Worm (Caenorhabditis elegans): ENCODE results near the gene dgtr-1.

dgtr-1 gene

ce11 chrV:6538323-6538722, 41.4 kb downstream of the dgtr-1 start:
- TF ChIP-seq unc-130 (GFP tag; optimal IDR thresholded peaks at IDR 0.05) (no peak), cebp-1 (GFP tag; IDR thresholded peaks at IDR 0.05) (no peak), cebp-1 (tag; optimal IDR thresholded peaks at IDR 0.05) (peak; percentile 24), nhr-27 (tag; optimal IDR thresholded peaks at IDR 0.05) (no peak), dox-1 (GFP tag; IDR thresholded peaks at IDR 0.05) (no peak), ztf-25 (GFP tag; IDR thresholded peaks at IDR 0.05) (no peak), lsy-27 (tag; optimal IDR thresholded peaks at IDR 0.05; ENCODE audit: borderline replicate concordance, insufficient read depth) (no peak), rec-8 (tag; optimal IDR thresholded peaks at IDR 0.05) (no peak), F22D6.2 (tag; optimal IDR thresholded peaks at IDR 0.05) (no peak), die-1 (tag; optimal IDR thresholded peaks at IDR 0.05) (no peak), bed-1 (GFP tag; IDR thresholded peaks at IDR 0.05) (no peak), ztf-3 (GFP tag; optimal IDR thresholded peaks at IDR 0.05) (no peak), egl-44 (GFP tag; IDR thresholded peaks at IDR 0.05) (0 out of 2 replicates have a peak, but pooled peaks have one; percentile 28), D2030.7 (GFP tag; IDR thresholded peaks at IDR 0.05) (no peak), akir-1 (GFP tag; optimal IDR thresholded peaks at IDR 0.05) (no peak), B0261.1 (tag; optimal IDR thresholded peaks at IDR 0.05) (no peak), hsf-1 (GFP tag; IDR thresholded peaks at IDR 0.05) (no peak), efl-1 (GFP tag; optimal IDR thresholded peaks at IDR 0.05) (no peak), madf-8 (GFP tag; conservative IDR thresholded peaks at IDR 0.05) (no peak), tbp1 (GFP tag; optimal IDR thresholded peaks at IDR 0.05) (no peak), nhr-80 (tag; optimal IDR thresholded peaks at IDR 0.05) (no peak), F55B11.4 (tag; optimal IDR thresholded peaks at IDR 0.05; ENCODE audit: borderline replicate concordance, insufficient read depth) (no peak), repo-1 (tag; optimal IDR thresholded peaks at IDR 0.05) (no peak), K11D2.4 (GFP tag; IDR thresholded peaks at IDR 0.05) (no peak), F39B2.1 (GFP tag; IDR thresholded peaks at IDR 0.05) (no peak), ceh-40 (GFP tag; IDR thresholded peaks at IDR 0.05) (0 out of 2 replicates have a peak, but pooled peaks have one; percentile 42), rcor-1 (GFP tag; IDR thresholded peaks at IDR 0.05) (no peak), mcd-1 (GFP tag; IDR thresholded peaks at IDR 0.05) (no peak), Y67H2A.10 (GFP tag; conservative IDR thresholded peaks at IDR 0.05) (no peak), ztf-6 (GFP tag; IDR thresholded peaks at IDR 0.05) (no peak), nfyb-1 (GFP tag; IDR thresholded peaks at IDR 0.05) (0 out of 2 replicates have a peak, but pooled peaks have one; percentile 42), sptf-2 (GFP tag; optimal IDR thresholded peaks at IDR 0.05) (no peak), tlf-1 (GFP tag; optimal IDR thresholded peaks at IDR 0.05) (no peak)

ce11 chrV:6541875-6542274, 45.0 kb downstream of the dgtr-1 start:
- TF ChIP-seq lin-26 (GFP tag; IDR thresholded peaks at IDR 0.05) (peak; percentile 26; the same call in 1 of the 2 replicates), egl-18 (GFP tag; IDR thresholded peaks at IDR 0.05) (no peak), zfh-2 (GFP tag; conservative IDR thresholded peaks at IDR 0.05) (peak; percentile 85), snpc-4 (GFP tag; optimal IDR thresholded peaks at IDR 0.05) (no peak), snpc-4 (tag; optimal IDR thresholded peaks at IDR 0.05) (no peak), ztf-26 (tag; optimal IDR thresholded peaks at IDR 0.05) (peak; percentile 5), mcd-1 (GFP tag; IDR thresholded peaks at IDR 0.05) (0 out of 2 replicates have a peak, but pooled peaks have one; percentile 31), cebp-1 (GFP tag; IDR thresholded peaks at IDR 0.05) (no peak), cebp-1 (tag; optimal IDR thresholded peaks at IDR 0.05) (peak; percentile 15), madf-6 (GFP tag; IDR thresholded peaks at IDR 0.05) (0 out of 2 replicates have a peak, but pooled peaks have one; percentile 13), Y95B8A.8 (GFP tag; IDR thresholded peaks at IDR 0.05) (no peak), Y53G8AR.9 (GFP tag; conservative IDR thresholded peaks at IDR 0.05) (no peak), ceh-27 (GFP tag; optimal IDR thresholded peaks at IDR 0.05) (peak; percentile 14), mel-28 (tag; optimal IDR thresholded peaks at IDR 0.05; ENCODE audit: borderline replicate concordance) (no peak), atf-7 (tag; optimal IDR thresholded peaks at IDR 0.05) (peak; percentile 0), die-1 (tag; optimal IDR thresholded peaks at IDR 0.05) (peak; percentile 30), him-1 (tag; optimal IDR thresholded peaks at IDR 0.05) (no peak)
